Fruit fly (Drosophila melanogaster) whole organism: ENCODE results near the gene CG3301.

Experiments used
- psq ChIP-seq: fragments of >200 bp; optimal IDR thresholded peaks from 2 replicates; lab custom pipeline; 2017
- usp ChIP-seq: fragments of >200 bp; optimal IDR thresholded peaks from 2 replicates; lab custom pipeline; 2017; ENCODE audit warnings: missing biosample characterization, missing genetic modification characterization, mixed read lengths

- no peak for TF ChIP-seq psq (lab: Kevin White, UChicago)
- TF ChIP-seq usp (GFP tag; lab: Kevin White, UChicago) = no peak
Observed at dm6 chr3R:21274870-21275269, 1.2 kb downstream of the CG3301 start.
